Worm (Caenorhabditis elegans) whole organism, late embryonic: ENCODE data around the gene F56C3.3.

Source experiments
- F13H6.1 ChIP-seq: sonication (generic microtip); optimal IDR thresholded peaks from 2 replicates; lab custom pipeline; 2016; ENCODE audit warnings: missing genetic modification characterization, missing compliant biosample characterization
- T23F11.4 ChIP-seq: fragments of 200-800 bp; sonication (Bioruptor generic); optimal IDR thresholded peaks from 2 replicates; lab custom pipeline; 2018; ENCODE audit warnings: mild to moderate bottlenecking, missing genetic modification characterization, missing compliant biosample characterization
- ama-1 ChIP-seq: fragments of 150-350 bp; optimal IDR thresholded peaks from 2 replicates; lab custom pipeline; 2014
- ceh-19 ChIP-seq: fragments of 200-800 bp; sonication (Bioruptor generic); optimal IDR thresholded peaks from 2 replicates; lab custom pipeline; 2018; ENCODE audit warnings: mild to moderate bottlenecking, missing genetic modification characterization, missing compliant biosample characterization
- ceh-24 ChIP-seq: sonication (generic microtip); optimal IDR thresholded peaks from 2 replicates; lab custom pipeline; 2016; ENCODE audit warnings: mild to moderate bottlenecking, missing genetic modification characterization, missing compliant biosample characterization
- ceh-9 ChIP-seq: sonication (generic microtip); optimal IDR thresholded peaks from 2 replicates; lab custom pipeline; 2016; ENCODE audit warnings: mild to moderate bottlenecking, missing genetic modification characterization, inconsistent platforms, missing compliant biosample characterization
- dmd-4 ChIP-seq: sonication (generic microtip); optimal IDR thresholded peaks from 2 replicates; lab custom pipeline; 2016; ENCODE audit warnings: borderline replicate concordance, missing genetic modification characterization, missing compliant biosample characterization
- eyg-1 ChIP-seq: sonication (generic microtip); optimal IDR thresholded peaks from 2 replicates; lab custom pipeline; 2016; ENCODE audit warnings: missing genotype, missing genetic modification characterization, missing compliant biosample characterization
- hlh-15 ChIP-seq: sonication (generic microtip); optimal IDR thresholded peaks from 2 replicates; lab custom pipeline; 2016; ENCODE audit warnings: missing genetic modification characterization, missing compliant biosample characterization
- pqm-1 ChIP-seq: sonication (generic microtip); optimal IDR thresholded peaks from 2 replicates; lab custom pipeline; 2016; ENCODE audit warnings: missing genetic modification characterization, missing compliant biosample characterization
- sox-2 ChIP-seq: fragments of 200-800 bp; sonication (Bioruptor generic); IDR thresholded peaks from 2 replicates; pipeline ENCODE4 v1.3.6; 2022; ENCODE audit warnings: missing genetic modification reagents, missing genetic modification characterization, missing compliant biosample characterization
- sox-4 ChIP-seq: sonication (generic microtip); optimal IDR thresholded peaks from 2 replicates; lab custom pipeline; 2017; ENCODE audit warnings: mild to moderate bottlenecking, missing genetic modification characterization, inconsistent platforms, missing compliant biosample characterization

- TF ChIP-seq pqm-1: no peak
- TF ChIP-seq ama-1 (lab: Kevin White, UChicago): no peak
- no peak for TF ChIP-seq F13H6.1 (tag; lab: Kevin White, UChicago)
- no peak for TF ChIP-seq ceh-9 (tag; lab: Kevin White, UChicago)
- TF ChIP-seq ceh-24 (tag; lab: Kevin White, UChicago): no peak
- no peak for TF ChIP-seq dmd-4
- TF ChIP-seq sox-4 (tag; lab: Kevin White, UChicago): no peak
- TF ChIP-seq T23F11.4 (GFP tag; lab: Kevin White, UChicago): no peak
- no peak for TF ChIP-seq ceh-19 (GFP tag; lab: Kevin White, UChicago)
- TF ChIP-seq hlh-15 (tag; lab: Kevin White, UChicago): no peak
- TF ChIP-seq eyg-1: no peak
- TF ChIP-seq sox-2 (GFP tag; lab: Robert Waterston, UW): no peak
Measured at ce11 chrX:1401259-1401658, 43.1 kb upstream of the F56C3.3 start, which contains the start of gene ZK402.5.
